Fruit fly (Drosophila melanogaster) whole organism, adult: ENCODE measurements around the gene bru3.

Experiments
- CG14711 ChIP-seq: fragments of 200-800 bp; sonication (Bioruptor generic); optimal IDR thresholded peaks from 2 replicates; lab custom pipeline; 2018; ENCODE audit warnings: missing biosample characterization, mild to moderate bottlenecking, missing genetic modification characterization, moderate library complexity
- Crg-1 ChIP-seq: fragments of 200-800 bp; sonication (Bioruptor generic); optimal IDR thresholded peaks from 2 replicates; lab custom pipeline; 2016; ENCODE audit warnings: missing biosample characterization, missing genetic modification characterization

DNA sequence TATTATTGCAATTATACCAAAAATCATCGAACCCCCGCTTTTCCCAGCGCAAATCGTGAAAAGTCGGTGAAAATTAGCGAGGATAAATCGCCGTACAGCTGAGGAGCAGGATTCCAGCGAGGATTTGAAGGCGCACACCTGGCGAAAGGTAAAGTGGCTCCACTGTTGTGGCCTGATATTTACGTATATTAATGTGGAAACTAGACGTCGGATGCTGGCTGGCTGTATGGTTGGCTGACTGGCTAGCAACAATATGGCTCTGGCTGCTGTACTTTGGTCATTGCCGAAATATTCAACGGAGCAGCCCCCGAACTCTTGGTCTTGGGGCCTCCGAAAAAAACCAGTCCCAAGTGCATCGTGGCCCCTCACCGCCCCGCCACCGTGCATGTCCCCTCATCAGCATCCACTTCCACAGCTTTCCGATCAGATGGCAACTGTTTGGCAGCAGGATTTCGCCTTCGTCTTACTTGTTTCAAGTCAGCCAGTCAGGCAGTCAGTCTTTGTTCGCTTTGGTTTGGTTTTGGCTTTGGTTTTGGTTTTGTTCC lies 316.3 kb downstream of the bru3 start:
- no peak for TF ChIP-seq Crg-1 (GFP tag; lab: Kevin White, UChicago)
- no peak for TF ChIP-seq CG14711
